Worm (Caenorhabditis elegans): ENCODE measurements around the gene mtm-5.

- TF ChIP-seq mab-5 (tag; optimal IDR thresholded peaks at IDR 0.05) (no peak), nhr-76 (tag; optimal IDR thresholded peaks at IDR 0.05) (no peak), unc-39 (tag; optimal IDR thresholded peaks at IDR 0.05) (no peak)
Measured at ce11 chrX:5238246-5238645, 5.0 kb downstream of the mtm-5 start.

Data from whole organism, mixed stage, embryonic.